Worm (Caenorhabditis elegans) whole organism, L4 larva: ENCODE data around the gene W05H9.2.
A peak's percentile ranks its signal among the peaks of the same experiment; 100 is the strongest.

Experiments
- F10B5.3 ChIP-seq: sonication (generic microtip); optimal IDR thresholded peaks from 2 replicates; lab custom pipeline; 2016; ENCODE audit warnings: mild to moderate bottlenecking, missing genetic modification characterization, missing compliant biosample characterization
- F44E2.7 ChIP-seq: fragments of 200-800 bp; sonication (Bioruptor generic); IDR thresholded peaks from 2 replicates; pipeline ENCODE4 v2.1.2; 2022; ENCODE audit warnings: missing genetic modification characterization, missing compliant biosample characterization
- F49E8.2 ChIP-seq: sonication (generic microtip); optimal IDR thresholded peaks from 2 replicates; lab custom pipeline; 2016; ENCODE audit warnings: missing compliant biosample characterization, mild to moderate bottlenecking, missing genetic modification characterization, borderline replicate concordance
- T20F7.1 ChIP-seq: fragments of 200-800 bp; sonication (Bioruptor generic); optimal IDR thresholded peaks from 2 replicates; lab custom pipeline; 2018; ENCODE audit warnings: mild to moderate bottlenecking, missing genetic modification characterization, missing compliant biosample characterization
- T26A8.4 ChIP-seq: fragments of 200-800 bp; sonication (Bioruptor generic); IDR thresholded peaks from 2 replicates; pipeline ENCODE4 v1.3.6; 2022; ENCODE audit warnings: missing genetic modification characterization, missing compliant biosample characterization
- aha-1 ChIP-seq: fragments of 150-350 bp; peaks from one replicate; lab custom pipeline; 2014; ENCODE audit warnings: missing biosample characterization, missing genetic modification characterization
- ama-1 ChIP-seq: fragments of 150-350 bp; optimal IDR thresholded peaks from 2 replicates; lab custom pipeline; 2014; ENCODE audit warnings: inconsistent platforms, mixed read lengths
- arid-1 ChIP-seq: fragments of 200-800 bp; sonication (Bioruptor generic); conservative IDR thresholded peaks from 2 replicates; pipeline ENCODE4 v1.3.6; 2022; ENCODE audit warnings: missing genetic modification reagents, missing genetic modification characterization, missing compliant biosample characterization
- ceh-28 ChIP-seq: fragments of 150-350 bp; optimal IDR thresholded peaks from 2 replicates; lab custom pipeline; 2014; ENCODE audit warnings: missing biosample characterization, missing genetic modification reagents, missing genetic modification characterization
- ceh-44 ChIP-seq: fragments of 200-800 bp; sonication (Bioruptor generic); IDR thresholded peaks from 2 replicates; pipeline ENCODE4 v1.3.6; 2022; ENCODE audit warnings: missing genetic modification reagents, missing genetic modification characterization, missing compliant biosample characterization
- cey-2 ChIP-seq: sonication (generic microtip); optimal IDR thresholded peaks from 3 replicates; lab custom pipeline; 2017; ENCODE audit warnings: missing genetic modification characterization, mild to moderate bottlenecking, missing compliant biosample characterization, antibody characterized with exemption, borderline replicate concordance; ENCODE audit not compliant: insufficient read depth
- ctbp-1 ChIP-seq: fragments of 200-800 bp; sonication (Bioruptor generic); IDR thresholded peaks from 2 replicates; pipeline ENCODE4 v1.3.6; 2022; ENCODE audit warnings: missing genetic modification reagents, missing genetic modification characterization, missing compliant biosample characterization
- daf-16 ChIP-seq, 3 experiments: sonication (generic microtip); optimal IDR thresholded peaks; 2 replicates each; lab custom pipeline; 2016 to 2017; ENCODE audit warnings: missing genetic modification characterization in 3 of 3, missing genetic modification reagents in 3 of 3, mild to moderate bottlenecking in 2 of 3, missing compliant biosample characterization in 2 of 3, missing biosample characterization in 1 of 3, moderate library complexity in 1 of 3
- dmd-6 ChIP-seq: fragments of 200-800 bp; sonication (Bioruptor generic); IDR thresholded peaks from 2 replicates; pipeline ENCODE4 v1.3.6; 2022; ENCODE audit warnings: missing genetic modification reagents, missing genetic modification characterization, missing compliant biosample characterization
- dve-1 ChIP-seq: sonication (generic microtip); optimal IDR thresholded peaks from 2 replicates; lab custom pipeline; 2017; ENCODE audit warnings: antibody characterized with exemption, mild to moderate bottlenecking, missing genetic modification characterization, missing compliant biosample characterization; ENCODE audit not compliant: insufficient read depth
- egl-27 ChIP-seq: sonication (generic microtip); optimal IDR thresholded peaks from 3 replicates; lab custom pipeline; 2017; ENCODE audit warnings: missing biosample characterization, missing genetic modification reagents, missing genetic modification characterization
- egl-43 ChIP-seq: fragments of 200-800 bp; sonication (Bioruptor generic); IDR thresholded peaks from 2 replicates; pipeline ENCODE4 v1.3.6; 2022; ENCODE audit warnings: missing genetic modification reagents, missing genetic modification characterization, missing compliant biosample characterization
- fkh-10 ChIP-seq: fragments of 150-350 bp; optimal IDR thresholded peaks from 2 replicates; lab custom pipeline; 2014; ENCODE audit warnings: missing biosample characterization, missing genetic modification reagents, missing genetic modification characterization
- fos-1 ChIP-seq: fragments of 150-350 bp; optimal IDR thresholded peaks from 2 replicates; lab custom pipeline; 2014; ENCODE audit warnings: missing biosample characterization, missing genetic modification characterization
- hif-1 ChIP-seq, 2 experiments: sonication (generic microtip); optimal IDR thresholded peaks; 2 replicates each; lab custom pipeline; 2016 to 2017; ENCODE audit warnings: missing compliant biosample characterization in 2 of 2, missing genetic modification characterization in 2 of 2, missing genetic modification reagents in 2 of 2, missing genotype in 2 of 2, mild to moderate bottlenecking in 1 of 2
- hlh-11 ChIP-seq: fragments of 200-800 bp; sonication (Bioruptor generic); optimal IDR thresholded peaks from 2 replicates; lab custom pipeline; 2018; ENCODE audit warnings: mild to moderate bottlenecking, missing genetic modification characterization, missing compliant biosample characterization
- hlh-30 ChIP-seq: sonication (generic microtip); optimal IDR thresholded peaks from 2 replicates; lab custom pipeline; 2017; ENCODE audit warnings: antibody characterized with exemption, mild to moderate bottlenecking, missing genetic modification characterization, missing compliant biosample characterization; ENCODE audit not compliant: insufficient read depth
- hmg-1.1 ChIP-seq: fragments of 200-800 bp; sonication (Bioruptor generic); IDR thresholded peaks from 2 replicates; pipeline ENCODE4 v1.3.6; 2022; ENCODE audit warnings: missing genetic modification reagents, missing genetic modification characterization, missing compliant biosample characterization
- lin-1 ChIP-seq: fragments of 200-800 bp; sonication (Bioruptor generic); IDR thresholded peaks from 2 replicates; pipeline ENCODE4 v1.3.6; 2022; ENCODE audit warnings: missing genetic modification reagents, missing genetic modification characterization, missing compliant biosample characterization
- lin-13 ChIP-seq: fragments of 150-350 bp; optimal IDR thresholded peaks from 2 replicates; lab custom pipeline; 2014; ENCODE audit warnings: missing biosample characterization, missing genetic modification reagents, missing genetic modification characterization
- lsy-2 ChIP-seq, 2 experiments: fragments of 150-350 bp in 1 of 2; sonication (generic microtip) in 1 of 2; optimal IDR thresholded peaks; 2 replicates each; lab custom pipeline; 2014 to 2017; ENCODE audit warnings: missing biosample characterization in 2 of 2, missing genetic modification characterization in 2 of 2
- madf-5 ChIP-seq, 2 experiments: fragments of 200-800 bp; sonication (Bioruptor generic); IDR thresholded peaks; 2 replicates each; pipeline ENCODE4 v1.3.6; 2022; ENCODE audit warnings: missing compliant biosample characterization in 2 of 2, missing genetic modification characterization in 2 of 2
- mdt-29 ChIP-seq: fragments of 200-800 bp; sonication (Bioruptor generic); IDR thresholded peaks from 2 replicates; pipeline ENCODE4 v1.3.6; 2022; ENCODE audit warnings: missing genetic modification reagents, missing genetic modification characterization, missing compliant biosample characterization
- mes-2 ChIP-seq: sonication (generic microtip); optimal IDR thresholded peaks from 2 replicates; lab custom pipeline; 2016; ENCODE audit warnings: missing genotype, mild to moderate bottlenecking, missing genetic modification characterization, missing compliant biosample characterization; ENCODE audit not compliant: poor library complexity, severe bottlenecking
- mxl-3 ChIP-seq: fragments of 200-800 bp; sonication (Bioruptor generic); optimal IDR thresholded peaks from 2 replicates; lab custom pipeline; 2018; ENCODE audit warnings: mild to moderate bottlenecking, missing genetic modification characterization, missing compliant biosample characterization
- nhr-10 ChIP-seq: fragments of 150-350 bp; optimal IDR thresholded peaks from 2 replicates; lab custom pipeline; 2014; ENCODE audit warnings: missing biosample characterization, missing genetic modification characterization
- nhr-11 ChIP-seq: fragments of 150-350 bp; optimal IDR thresholded peaks from 2 replicates; lab custom pipeline; 2014; ENCODE audit warnings: missing biosample characterization, missing genetic modification characterization
- nhr-237 ChIP-seq: sonication (generic microtip); optimal IDR thresholded peaks from 2 replicates; lab custom pipeline; 2017; ENCODE audit warnings: missing biosample characterization, missing genetic modification characterization
- nhr-28 ChIP-seq: fragments of 150-350 bp; optimal IDR thresholded peaks from 2 replicates; lab custom pipeline; 2014; ENCODE audit warnings: missing biosample characterization, missing genetic modification characterization
- nhr-41 ChIP-seq: fragments of 200-800 bp; sonication (Bioruptor generic); IDR thresholded peaks from 2 replicates; pipeline ENCODE4 v1.3.6; 2022; ENCODE audit warnings: missing genetic modification reagents, missing genetic modification characterization, missing compliant biosample characterization
- nhr-42 ChIP-seq: fragments of 200-800 bp; sonication (Bioruptor generic); IDR thresholded peaks from 2 replicates; pipeline ENCODE4 v1.3.6; 2022; ENCODE audit warnings: missing genetic modification characterization, missing compliant biosample characterization
- nhr-48 ChIP-seq: sonication (generic microtip); optimal IDR thresholded peaks from 2 replicates; lab custom pipeline; 2016; ENCODE audit warnings: mild to moderate bottlenecking, missing genetic modification characterization, missing compliant biosample characterization
- nhr-77 ChIP-seq: fragments of 150-350 bp; optimal IDR thresholded peaks from 2 replicates; lab custom pipeline; 2014; ENCODE audit warnings: missing biosample characterization, missing genetic modification characterization
- pha-4 ChIP-seq, 2 experiments: fragments of 150-350 bp in 1 of 2; fragments of 200-800 bp in 1 of 2; sonication (Bioruptor generic) in 1 of 2; IDR thresholded peaks in 1 of 2; optimal IDR thresholded peaks in 1 of 2; 2 replicates each; pipeline versions ENCODE4 v1.3.6 to Lab custom; 2014 to 2022; ENCODE audit warnings: missing genetic modification characterization in 2 of 2, missing genetic modification reagents in 2 of 2, missing biosample characterization in 1 of 2, missing compliant biosample characterization in 1 of 2
- pqm-1 ChIP-seq: sonication (generic microtip); optimal IDR thresholded peaks from 2 replicates; lab custom pipeline; 2017; ENCODE audit warnings: missing biosample characterization, missing genetic modification characterization
- saeg-2 ChIP-seq: fragments of 200-800 bp; sonication (Bioruptor generic); IDR thresholded peaks from 2 replicates; pipeline ENCODE4 v1.3.6; 2022; ENCODE audit warnings: missing genetic modification reagents, missing genetic modification characterization, missing compliant biosample characterization
- set-16 ChIP-seq: fragments of 200-800 bp; sonication (Bioruptor generic); IDR thresholded peaks from 2 replicates; pipeline ENCODE4 v1.3.6; 2022; ENCODE audit warnings: missing genetic modification reagents, missing genetic modification characterization, missing compliant biosample characterization
- spr-1 ChIP-seq: sonication (generic microtip); optimal IDR thresholded peaks from 2 replicates; lab custom pipeline; 2016; ENCODE audit warnings: mild to moderate bottlenecking, missing genetic modification characterization, missing compliant biosample characterization
- tra-1 ChIP-seq: fragments of 200-800 bp; sonication (Bioruptor generic); IDR thresholded peaks from 2 replicates; pipeline ENCODE4 v1.3.6; 2022; ENCODE audit warnings: missing genetic modification reagents, missing genetic modification characterization, missing compliant biosample characterization
- unc-62 ChIP-seq, 3 experiments: fragments of 150-350 bp in 1 of 3; sonication (generic microtip); optimal IDR thresholded peaks in 2 of 3; peaks in 1 of 3; 1 replicate in 1 of 3; 2 replicates in 2 of 3; lab custom pipeline; 2014 to 2017; ENCODE audit warnings: missing biosample characterization in 3 of 3, missing genetic modification characterization in 3 of 3, missing genetic modification reagents in 3 of 3, missing genotype in 1 of 3

Gene W05H9.2

DNA sequence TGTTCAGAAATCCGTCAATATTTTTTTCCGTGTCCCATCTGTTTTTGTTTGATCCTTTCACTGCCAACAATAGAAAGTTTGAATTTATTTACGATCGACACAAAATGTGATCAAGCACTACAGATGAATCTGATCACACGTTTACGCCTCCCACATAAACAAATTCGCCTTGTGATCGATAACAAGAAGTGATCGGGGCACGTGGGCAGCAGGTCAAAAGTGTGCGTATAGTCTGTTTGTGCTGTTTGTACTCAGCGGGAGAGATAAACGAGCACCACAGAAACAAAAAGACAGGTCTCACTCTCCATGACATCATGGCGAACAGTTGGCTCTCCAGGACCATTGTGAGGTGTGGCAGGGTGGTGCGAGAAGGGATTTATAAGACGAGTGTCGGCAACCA, 11.3 kb upstream of the W05H9.2 start (continued):
- TF ChIP-seq pha-4 (GFP tag; IDR thresholded peaks at IDR 0.05; lab: Robert Waterston, UW) (peak; percentile 63), pha-4 (tag; optimal IDR thresholded peaks at IDR 0.05; lab: Kevin White, UChicago) (peak; percentile 66), cey-2 (tag; lab: Kevin White, UChicago) (no peak), madf-5 (GFP tag; IDR thresholded peaks at IDR 0.05; lab: Robert Waterston, UW) (no peak), arid-1 (GFP tag; lab: Robert Waterston, UW) (no peak), F44E2.7 (GFP tag; lab: Robert Waterston, UW) (no peak), mes-2 (peak; percentile 46), ctbp-1 (no peak), nhr-48 (tag; lab: Kevin White, UChicago) (peak; percentile 87), ceh-28 (no peak), ama-1 (lab: Kevin White, UChicago) (no peak), ceh-44 (no peak), fos-1 (tag; lab: Kevin White, UChicago) (peak; percentile 16), saeg-2 (peak; percentile 83), mxl-3 (GFP tag; lab: Kevin White, UChicago) (peak; percentile 92), lsy-2 (tag; optimal IDR thresholded peaks at IDR 0.05; lab: Kevin White, UChicago) (peak; percentile 38 to 63), nhr-41 (no peak), hlh-30 (tag; lab: Kevin White, UChicago) (peak; percentile 97), dve-1 (tag; lab: Kevin White, UChicago) (peak; percentile 91), hmg-1.1 (GFP tag; lab: Robert Waterston, UW) (peak; percentile 50), F10B5.3 (tag; lab: Kevin White, UChicago) (no peak), nhr-10 (tag; lab: Kevin White, UChicago) (peak; percentile 84), nhr-42 (no peak; the same call in 1 of the 2 replicates), nhr-11 (peak; percentile 97), spr-1 (tag; lab: Kevin White, UChicago) (no peak), lin-1 (GFP tag; lab: Robert Waterston, UW) (peak; percentile 77), hif-1 (tag; optimal IDR thresholded peaks at IDR 0.05; lab: Kevin White, UChicago) (peak in 1 of 2 experiments; percentile 88), egl-27 (tag; lab: Kevin White, UChicago) (no peak)

DNA sequence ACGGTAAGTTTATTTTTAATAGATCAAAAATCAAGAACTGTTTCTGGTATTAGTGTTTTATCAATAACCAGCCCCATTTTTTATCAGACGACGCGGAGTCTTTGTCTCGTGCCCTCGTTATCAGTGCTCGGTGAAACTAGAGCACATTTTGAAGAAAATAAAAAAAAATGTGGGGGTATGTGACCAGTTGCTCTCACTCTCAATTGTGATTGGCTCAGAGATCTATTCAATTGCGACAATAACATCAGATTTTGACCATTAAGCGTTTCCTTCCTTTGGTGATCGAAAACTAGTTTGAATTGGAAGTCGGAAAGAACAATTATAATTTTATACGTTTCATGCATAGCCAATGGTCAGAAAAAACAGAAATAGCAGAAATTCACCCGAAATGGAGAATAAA, 10.4 kb upstream of the W05H9.2 start:
- TF ChIP-seq hif-1 (tag; optimal IDR thresholded peaks at IDR 0.05; lab: Kevin White, UChicago) (no peak), mes-2 (peak; percentile 40), F49E8.2 (no peak), nhr-77 (tag; lab: Kevin White, UChicago) (peak; percentile 35), lin-13 (no peak), dve-1 (tag; lab: Kevin White, UChicago) (peak; percentile 74), tra-1 (0 out of 2 replicates have a peak, but pooled peaks have one; percentile 35), lin-1 (GFP tag; lab: Robert Waterston, UW) (peak; percentile 42), pqm-1 (tag; lab: Kevin White, UChicago) (peak; percentile 62), fkh-10 (no peak), unc-62 (GFP tag; optimal IDR thresholded peaks at IDR 0.05 in 1 of 2; lab: Kevin White, UChicago) (peak in 1 of 2 experiments; percentile 56), unc-62 (tag; optimal IDR thresholded peaks at IDR 0.05; lab: Kevin White, UChicago) (no peak), dmd-6 (GFP tag; lab: Robert Waterston, UW) (peak; percentile 80), nhr-28 (peak; percentile 64), daf-16 (GFP tag; optimal IDR thresholded peaks at IDR 0.05; lab: Kevin White, UChicago) (no peak), daf-16 (tag; optimal IDR thresholded peaks at IDR 0.05; lab: Kevin White, UChicago) (peak; percentile 47), mdt-29 (GFP tag; lab: Robert Waterston, UW) (0 out of 2 replicates have a peak, but pooled peaks have one; percentile 14), hlh-11 (tag; lab: Kevin White, UChicago) (peak; percentile 63), hlh-30 (tag; lab: Kevin White, UChicago) (peak; percentile 59), egl-43 (GFP tag; lab: Robert Waterston, UW) (no peak), nhr-237 (no peak), T26A8.4 (GFP tag; lab: Robert Waterston, UW) (0 out of 2 replicates have a peak, but pooled peaks have one; percentile 14), T20F7.1 (no peak), aha-1 (peak; percentile 68), nhr-48 (tag; lab: Kevin White, UChicago) (peak; percentile 17), set-16 (GFP tag; lab: Robert Waterston, UW) (no peak)
